Fruit fly (Drosophila melanogaster) whole organism, prepupa: ENCODE data around the gene Atxn7.
A peak's percentile ranks its signal among the peaks of the same experiment; 100 is the strongest.

Experiments
- CG10669 ChIP-seq: fragments of 200-800 bp; sonication (Bioruptor generic); optimal IDR thresholded peaks from 3 replicates; lab custom pipeline; 2018; ENCODE audit warnings: missing biosample characterization, mild to moderate bottlenecking, missing genetic modification characterization, moderate library complexity
- CG11294 ChIP-seq: fragments of 200-800 bp; sonication (Bioruptor generic); IDR thresholded peaks from 2 replicates; pipeline ENCODE4 v1.3.6; 2022; ENCODE audit warnings: missing biosample characterization, missing genetic modification characterization
- CG11762 ChIP-seq: fragments of 200-800 bp; sonication (Bioruptor generic); optimal IDR thresholded peaks from 3 replicates; lab custom pipeline; 2016; ENCODE audit warnings: missing biosample characterization, missing genetic modification characterization; ENCODE audit not compliant: insufficient read depth
- CG11902 ChIP-seq: fragments of 200-800 bp; sonication (Bioruptor generic); optimal IDR thresholded peaks from 3 replicates; lab custom pipeline; 2016; ENCODE audit warnings: missing biosample characterization, missing genetic modification characterization
- CG15336 ChIP-seq: fragments of 200-800 bp; sonication (Bioruptor generic); IDR thresholded peaks from 2 replicates; pipeline ENCODE4 v1.3.6; 2022; ENCODE audit warnings: missing biosample characterization, missing genetic modification characterization
- CG1621 ChIP-seq: fragments of 200-800 bp; sonication (Bioruptor generic); optimal IDR thresholded peaks from 3 replicates; lab custom pipeline; 2018; ENCODE audit warnings: missing biosample characterization, mild to moderate bottlenecking, missing genetic modification characterization
- CG16779 ChIP-seq: fragments of 200-800 bp; sonication (Bioruptor generic); optimal IDR thresholded peaks from 3 replicates; lab custom pipeline; 2017; ENCODE audit warnings: missing biosample characterization, mild to moderate bottlenecking, missing genetic modification characterization
- CG3032 ChIP-seq: fragments of 200-800 bp; optimal IDR thresholded peaks from 2 replicates; lab custom pipeline; 2019; ENCODE audit warnings: missing biosample characterization, mild to moderate bottlenecking, missing genetic modification characterization, moderate library complexity
- CG31627 ChIP-seq: fragments of 200-800 bp; sonication (Bioruptor generic); optimal IDR thresholded peaks from 3 replicates; lab custom pipeline; 2016; ENCODE audit warnings: missing biosample characterization, missing genetic modification characterization
- CG32006 ChIP-seq: fragments of 200-800 bp; sonication (Bioruptor generic); optimal IDR thresholded peaks from 3 replicates; lab custom pipeline; 2017; ENCODE audit warnings: missing biosample characterization, mild to moderate bottlenecking, missing genetic modification characterization
- CG34406 ChIP-seq: fragments of 200-800 bp; sonication (Bioruptor generic); optimal IDR thresholded peaks from 3 replicates; lab custom pipeline; 2016; ENCODE audit warnings: missing biosample characterization, missing genetic modification characterization
- CG4318 ChIP-seq: fragments of 200-800 bp; sonication (Bioruptor generic); optimal IDR thresholded peaks from 3 replicates; lab custom pipeline; 2017; ENCODE audit warnings: missing biosample characterization, mild to moderate bottlenecking, missing genetic modification characterization
- CG6163 ChIP-seq: fragments of 200-800 bp; sonication (Bioruptor generic); IDR thresholded peaks from 3 replicates; pipeline ENCODE4 v1.3.6; 2022; ENCODE audit warnings: missing biosample characterization, missing genetic modification characterization
- CG6276 ChIP-seq: fragments of 200-800 bp; sonication (Bioruptor generic); optimal IDR thresholded peaks from 2 replicates; lab custom pipeline; 2017; ENCODE audit warnings: missing biosample characterization, mild to moderate bottlenecking, missing genetic modification characterization
- CG6792 ChIP-seq: fragments of 200-800 bp; sonication (Bioruptor generic); optimal IDR thresholded peaks from 3 replicates; lab custom pipeline; 2016; ENCODE audit warnings: missing biosample characterization, missing genetic modification characterization
- CG6808 ChIP-seq: fragments of 200-800 bp; sonication (Bioruptor generic); optimal IDR thresholded peaks from 3 replicates; lab custom pipeline; 2017; ENCODE audit warnings: missing biosample characterization, missing genetic modification characterization, mild to moderate bottlenecking, moderate library complexity, missing genetic modification reagents
- CG6854 ChIP-seq: fragments of 200-800 bp; sonication (Bioruptor generic); optimal IDR thresholded peaks from 2 replicates; lab custom pipeline; 2017; ENCODE audit warnings: missing biosample characterization, mild to moderate bottlenecking, missing genetic modification characterization
- CG7368 ChIP-seq: fragments of 200-800 bp; sonication (Bioruptor generic); optimal IDR thresholded peaks from 3 replicates; lab custom pipeline; 2016; ENCODE audit warnings: missing biosample characterization, missing genetic modification characterization
- CG8119 ChIP-seq: fragments of 200-800 bp; sonication (Bioruptor generic); IDR thresholded peaks from 3 replicates; pipeline ENCODE4 v1.3.6; 2022; ENCODE audit warnings: missing biosample characterization, missing genetic modification characterization
- CG8319 ChIP-seq: fragments of 200-800 bp; sonication (Bioruptor generic); optimal IDR thresholded peaks from 3 replicates; lab custom pipeline; 2016; ENCODE audit warnings: missing biosample characterization, missing genetic modification characterization
- CG9139 ChIP-seq: fragments of 200-800 bp; sonication (Bioruptor generic); optimal IDR thresholded peaks from 3 replicates; lab custom pipeline; 2017; ENCODE audit warnings: missing biosample characterization, mild to moderate bottlenecking, missing genetic modification characterization
- Eip78C ChIP-seq: fragments of 200-800 bp; sonication (Bioruptor generic); peaks from one replicate; lab custom pipeline; 2016; ENCODE audit warnings: missing biosample characterization, missing genetic modification characterization
- Ets21C ChIP-seq: fragments of 200-800 bp; sonication (Bioruptor generic); optimal IDR thresholded peaks from 3 replicates; lab custom pipeline; 2016; ENCODE audit warnings: missing biosample characterization, missing genetic modification characterization
- Ets96B ChIP-seq: fragments of 200-800 bp; optimal IDR thresholded peaks from 2 replicates; lab custom pipeline; 2019; ENCODE audit warnings: missing biosample characterization, mild to moderate bottlenecking, missing genetic modification characterization, moderate library complexity
- Gug ChIP-seq: fragments of 200-800 bp; sonication (Bioruptor generic); IDR thresholded peaks from 2 replicates; pipeline ENCODE4 v1.3.6; 2022; ENCODE audit warnings: missing biosample characterization, missing genetic modification characterization
- Lpt ChIP-seq: fragments of 200-800 bp; sonication (Bioruptor generic); optimal IDR thresholded peaks from 3 replicates; lab custom pipeline; 2016; ENCODE audit warnings: missing biosample characterization, missing genetic modification characterization
- Met ChIP-seq: fragments of 200-800 bp; sonication (Bioruptor generic); optimal IDR thresholded peaks from 3 replicates; lab custom pipeline; 2016; ENCODE audit warnings: missing biosample characterization, missing genetic modification characterization
- Smox ChIP-seq: fragments of 200-800 bp; sonication (Bioruptor generic); optimal IDR thresholded peaks from 3 replicates; lab custom pipeline; 2016; ENCODE audit warnings: missing biosample characterization, missing genetic modification characterization
- Sox102F ChIP-seq: fragments of 200-800 bp; sonication (Bioruptor generic); optimal IDR thresholded peaks from 2 replicates; lab custom pipeline; 2016; ENCODE audit warnings: missing biosample characterization, mild to moderate bottlenecking, missing genetic modification characterization
- Sox14 ChIP-seq: fragments of 200-800 bp; sonication (Bioruptor generic); optimal IDR thresholded peaks from 3 replicates; lab custom pipeline; 2016; ENCODE audit warnings: missing biosample characterization, missing genetic modification characterization
- Sox15 ChIP-seq: fragments of 200-800 bp; sonication (Bioruptor generic); optimal IDR thresholded peaks from 3 replicates; lab custom pipeline; 2016; ENCODE audit warnings: missing biosample characterization, missing genetic modification characterization
- achi ChIP-seq: fragments of 200-800 bp; sonication (Bioruptor generic); optimal IDR thresholded peaks from 3 replicates; lab custom pipeline; 2016; ENCODE audit warnings: missing biosample characterization, missing genetic modification characterization
- acj6 ChIP-seq: fragments of 200-800 bp; sonication (Bioruptor generic); optimal IDR thresholded peaks from 3 replicates; lab custom pipeline; 2016; ENCODE audit warnings: missing biosample characterization, missing genetic modification characterization
- cyc ChIP-seq: fragments of 200-800 bp; sonication (Bioruptor generic); optimal IDR thresholded peaks from 3 replicates; lab custom pipeline; 2016; ENCODE audit warnings: missing biosample characterization, missing genetic modification characterization
- dac ChIP-seq: fragments of 200-800 bp; sonication (Bioruptor generic); optimal IDR thresholded peaks from 2 replicates; lab custom pipeline; 2017; ENCODE audit warnings: missing biosample characterization, mild to moderate bottlenecking, missing genetic modification characterization
- dsx ChIP-seq: fragments of 200-800 bp; optimal IDR thresholded peaks from 3 replicates; lab custom pipeline; 2019; ENCODE audit warnings: missing biosample characterization, mild to moderate bottlenecking, missing genetic modification characterization, moderate library complexity; ENCODE audit not compliant: poor library complexity, severe bottlenecking
- eg ChIP-seq: fragments of 200-800 bp; sonication (Bioruptor generic); IDR thresholded peaks from 3 replicates; pipeline ENCODE4 v1.3.6; 2022; ENCODE audit warnings: missing biosample characterization, missing genetic modification characterization
- esn ChIP-seq: fragments of 200-800 bp; sonication (Bioruptor generic); optimal IDR thresholded peaks from 2 replicates; lab custom pipeline; 2016; ENCODE audit warnings: missing biosample characterization, mild to moderate bottlenecking, missing genetic modification characterization, moderate library complexity
- fd59A ChIP-seq: fragments of 200-800 bp; sonication (Bioruptor generic); optimal IDR thresholded peaks from 2 replicates; lab custom pipeline; 2017; ENCODE audit warnings: missing biosample characterization, mild to moderate bottlenecking, missing genetic modification characterization, missing genetic modification reagents
- net ChIP-seq: fragments of 200-800 bp; sonication (Bioruptor generic); optimal IDR thresholded peaks from 3 replicates; lab custom pipeline; 2016; ENCODE audit warnings: missing biosample characterization, missing genetic modification characterization
- salr ChIP-seq, 2 experiments: fragments of 200-800 bp; sonication (Bioruptor generic); optimal IDR thresholded peaks; 3 replicates each; lab custom pipeline; 2016 to 2018; ENCODE audit warnings: missing biosample characterization in 2 of 2, missing genetic modification characterization in 2 of 2, mild to moderate bottlenecking in 1 of 2
- spab ChIP-seq: fragments of 200-800 bp; sonication (Bioruptor generic); optimal IDR thresholded peaks from 2 replicates; lab custom pipeline; 2017; ENCODE audit warnings: missing biosample characterization, mild to moderate bottlenecking, missing genetic modification characterization, missing genetic modification reagents
- ss ChIP-seq, 2 experiments: fragments of 200-800 bp; sonication (Bioruptor generic); optimal IDR thresholded peaks; 2 replicates in 1 of 2; 3 replicates in 1 of 2; lab custom pipeline; 2017 to 2018; ENCODE audit warnings: mild to moderate bottlenecking in 2 of 2, missing biosample characterization in 2 of 2, missing genetic modification characterization in 2 of 2, moderate library complexity in 1 of 2
- svp ChIP-seq: fragments of 200-800 bp; sonication (Bioruptor generic); peaks from one replicate; lab custom pipeline; 2016; ENCODE audit warnings: missing biosample characterization, missing genetic modification characterization
- vri ChIP-seq: fragments of 200-800 bp; sonication (Bioruptor generic); optimal IDR thresholded peaks from 3 replicates; lab custom pipeline; 2016; ENCODE audit warnings: missing biosample characterization, mild to moderate bottlenecking, missing genetic modification characterization

The Atxn7 gene

dm6 chr2L:2363626-2364147 is 12.0 kb upstream of the Atxn7 start (continued):
- peak; percentile 98 for TF ChIP-seq eg
- peak; percentile 92 for TF ChIP-seq CG6792 (GFP tag; lab: Kevin White, UChicago)
- peak; percentile 94 for TF ChIP-seq Gug (GFP tag; lab: Robert Waterston, UW)
- peak; percentile 96 for TF ChIP-seq acj6 (GFP tag; lab: Kevin White, UChicago)
- peak; percentile 86 for TF ChIP-seq CG31627 (GFP tag; lab: Kevin White, UChicago)
- TF ChIP-seq CG4318 (GFP tag; lab: Kevin White, UChicago): peak; percentile 91
- TF ChIP-seq fd59A (GFP tag; lab: Kevin White, UChicago): peak; percentile 87
- TF ChIP-seq CG6808: peak; percentile 96
- TF ChIP-seq CG3032 (tag; lab: Kevin White, UChicago): peak; percentile 97
- peak; percentile 95 for TF ChIP-seq CG6276 (GFP tag; lab: Kevin White, UChicago)
- peak; percentile 95 to 97 for TF ChIP-seq ss (GFP tag; optimal IDR thresholded peaks at IDR 0.05; lab: Kevin White, UChicago)

- TF ChIP-seq svp (peak; percentile 85), CG8319 (GFP tag; lab: Kevin White, UChicago) (no peak), Eip78C (no peak), CG15336 (0 out of 2 replicates have a peak, but pooled peaks have one; percentile 7), dac (GFP tag; lab: Kevin White, UChicago) (no peak), Sox14 (GFP tag; lab: Kevin White, UChicago) (peak; percentile 84), CG6163 (GFP tag; lab: Robert Waterston, UW) (peak; percentile 18; the same call in 1 of the 3 replicates), CG11294 (no peak)
Observed at dm6 chr2L:2364200-2364754, 11.4 kb upstream of the Atxn7 start.

dm6 chr2L:2365077-2365651 is 10.5 kb upstream of the Atxn7 start, which contains the start of the genes Rab5 and Axud1:
TSS of gene Rab5 (minus strand) at chr2L:2365273.
TSS of gene Axud1 (plus strand) at chr2L:2365345.
- TF ChIP-seq Sox14 (GFP tag; lab: Kevin White, UChicago) (no peak), Lpt (GFP tag; lab: Kevin White, UChicago) (no peak), CG32006 (GFP tag; lab: Kevin White, UChicago) (no peak), CG6792 (GFP tag; lab: Kevin White, UChicago) (no peak), CG1621 (tag; lab: Kevin White, UChicago) (no peak), CG10669 (GFP tag; lab: Kevin White, UChicago) (no peak), salr (GFP tag; optimal IDR thresholded peaks at IDR 0.05; lab: Kevin White, UChicago) (no peak), CG6854 (peak; percentile 52), acj6 (GFP tag; lab: Kevin White, UChicago) (no peak), cyc (peak; percentile 6), eg (peak; percentile 68; the same call in 2 of the 3 replicates), Gug (GFP tag; lab: Robert Waterston, UW) (no peak), Sox15 (GFP tag; lab: Kevin White, UChicago) (no peak), CG9139 (GFP tag; lab: Kevin White, UChicago) (peak; percentile 39), svp (peak; percentile 61), spab (GFP tag; lab: Kevin White, UChicago) (no peak), achi (GFP tag; lab: Kevin White, UChicago) (no peak), Ets21C (no peak), CG6276 (GFP tag; lab: Kevin White, UChicago) (peak; percentile 22), vri (no peak), CG34406 (GFP tag; lab: Kevin White, UChicago) (no peak), Smox (GFP tag; lab: Kevin White, UChicago) (no peak), esn (GFP tag; lab: Kevin White, UChicago) (no peak), CG11902 (GFP tag; lab: Kevin White, UChicago) (no peak), CG16779 (tag; lab: Kevin White, UChicago) (no peak), Sox102F (GFP tag; lab: Kevin White, UChicago) (no peak), CG11762 (no peak), net (peak; percentile 14), Ets96B (tag; lab: Kevin White, UChicago) (no peak), CG8119 (GFP tag; lab: Robert Waterston, UW) (peak; percentile 33; the same call in 2 of the 3 replicates), Met (GFP tag; lab: Kevin White, UChicago) (no peak), CG11294 (no peak), CG15336 (peak; percentile 71), CG7368 (GFP tag; lab: Kevin White, UChicago) (no peak), dsx (GFP tag; lab: Kevin White, UChicago) (no peak), CG6808 (no peak)
